Worm (Caenorhabditis elegans) whole organism, midembryonic: ENCODE measurements around the gene F38H4.3.
A peak's percentile ranks its signal among the peaks of the same experiment; 100 is the strongest.

Experiments used
- T22C8.4 ChIP-seq: fragments of 200-800 bp; sonication (Bioruptor generic); IDR thresholded peaks from 2 replicates; pipeline ENCODE4 v1.3.6; 2022; ENCODE audit warnings: missing genetic modification characterization, missing compliant biosample characterization
- cog-1 ChIP-seq: sonication (generic microtip); optimal IDR thresholded peaks from 2 replicates; lab custom pipeline; 2016; ENCODE audit warnings: missing genetic modification characterization, missing compliant biosample characterization
- flt-1 ChIP-seq: fragments of 200-800 bp; sonication (Bioruptor generic); IDR thresholded peaks from 2 replicates; pipeline ENCODE4 v1.3.6; 2022; ENCODE audit warnings: missing genetic modification characterization, missing compliant biosample characterization
- klf-2 ChIP-seq: fragments of 200-800 bp; sonication (Bioruptor generic); conservative IDR thresholded peaks from 2 replicates; pipeline ENCODE4 v1.3.6; 2022; ENCODE audit warnings: missing genetic modification reagents, missing genetic modification characterization, missing compliant biosample characterization
- med-1 ChIP-seq: sonication (generic microtip); optimal IDR thresholded peaks from 2 replicates; lab custom pipeline; 2017; ENCODE audit warnings: missing genetic modification characterization, mild to moderate bottlenecking, missing compliant biosample characterization, antibody characterized with exemption, missing genetic modification reagents; ENCODE audit not compliant: insufficient read depth
- ref-1 ChIP-seq: fragments of 200-800 bp; sonication (Bioruptor generic); conservative IDR thresholded peaks from 2 replicates; pipeline ENCODE4 v1.3.6; 2022; ENCODE audit warnings: missing genetic modification reagents, missing genetic modification characterization, missing compliant biosample characterization
- tab-1 ChIP-seq: fragments of 200-800 bp; sonication (Bioruptor generic); IDR thresholded peaks from 2 replicates; pipeline ENCODE4 v1.3.6; 2022; ENCODE audit warnings: missing genetic modification characterization, missing compliant biosample characterization
- ztf-23 ChIP-seq: fragments of 200-800 bp; sonication (Bioruptor generic); IDR thresholded peaks from 2 replicates; pipeline ENCODE4 v1.3.6; 2022; ENCODE audit warnings: missing genetic modification reagents, missing genetic modification characterization, missing compliant biosample characterization
- ztf-29 ChIP-seq: fragments of 200-800 bp; sonication (Bioruptor generic); IDR thresholded peaks from 2 replicates; pipeline ENCODE4 v1.3.6; 2022; ENCODE audit warnings: missing genetic modification reagents, missing genetic modification characterization, missing compliant biosample characterization

The F38H4.3 gene

ce11 chrIV:11864226-11864625 lies 22.0 kb downstream of the F38H4.3 start, which contains the start of gene trpa-1:
trpa-1 (plus strand) TSS chrIV:11864526.
- no peak for TF ChIP-seq flt-1
- TF ChIP-seq cog-1 (tag; lab: Kevin White, UChicago): no peak

DNA sequence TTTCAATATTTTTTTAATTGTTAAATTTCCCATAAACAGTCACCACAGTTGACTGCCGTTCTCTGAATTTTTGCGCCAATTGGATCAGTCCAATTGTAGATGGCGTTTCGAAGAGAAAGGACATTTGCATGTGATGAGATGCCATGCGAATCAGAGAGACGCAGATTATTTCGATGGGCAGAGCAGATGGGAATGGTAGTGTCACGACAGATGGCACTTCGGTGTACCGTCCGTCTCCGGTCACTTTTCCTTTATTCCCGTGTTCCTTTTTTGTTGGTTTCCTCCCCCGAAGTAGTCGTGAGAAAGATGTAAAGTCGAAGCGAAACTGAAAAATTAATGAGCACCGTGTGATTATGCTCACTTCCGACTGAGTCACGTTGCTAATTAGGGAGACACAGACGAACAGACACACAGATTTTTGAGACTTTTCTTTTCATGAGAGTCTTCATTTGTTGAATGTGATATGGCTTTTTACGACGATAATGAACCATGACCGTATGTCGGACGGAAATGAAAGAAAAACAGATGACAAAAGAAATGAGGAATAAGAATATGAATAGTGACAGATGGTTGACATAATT lies 25.5 kb downstream of the F38H4.3 start:
- TF ChIP-seq cog-1 (tag; lab: Kevin White, UChicago) (no peak), flt-1 (no peak), tab-1 (GFP tag; lab: Robert Waterston, UW) (no peak), med-1 (GFP tag; lab: Kevin White, UChicago) (no peak), ztf-23 (GFP tag; lab: Robert Waterston, UW) (no peak), ref-1 (GFP tag; lab: Robert Waterston, UW) (no peak), T22C8.4 (GFP tag; lab: Robert Waterston, UW) (no peak), klf-2 (GFP tag; lab: Robert Waterston, UW) (no peak), ztf-29 (GFP tag; lab: Robert Waterston, UW) (no peak)

DNA sequence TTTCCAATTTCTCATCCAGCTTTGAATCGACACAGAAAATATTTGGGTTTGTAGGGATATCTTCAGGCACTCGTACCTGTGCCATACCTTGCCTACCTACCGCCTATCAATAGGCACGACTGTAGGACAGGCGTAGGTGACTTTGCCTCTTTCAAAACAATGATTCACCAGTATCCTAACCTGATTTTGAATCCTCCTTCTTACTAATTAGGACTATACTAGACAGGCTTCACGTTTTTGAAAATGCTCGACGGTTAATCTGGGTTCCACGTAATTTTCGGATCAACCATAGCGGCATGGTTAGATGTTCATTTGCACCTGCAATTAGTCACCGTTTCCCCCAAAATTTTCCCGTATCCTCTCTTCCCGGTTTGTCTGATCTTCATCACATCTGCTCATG lies 26.2 kb downstream of the F38H4.3 start:
- no peak for TF ChIP-seq cog-1 (tag; lab: Kevin White, UChicago)

DNA sequence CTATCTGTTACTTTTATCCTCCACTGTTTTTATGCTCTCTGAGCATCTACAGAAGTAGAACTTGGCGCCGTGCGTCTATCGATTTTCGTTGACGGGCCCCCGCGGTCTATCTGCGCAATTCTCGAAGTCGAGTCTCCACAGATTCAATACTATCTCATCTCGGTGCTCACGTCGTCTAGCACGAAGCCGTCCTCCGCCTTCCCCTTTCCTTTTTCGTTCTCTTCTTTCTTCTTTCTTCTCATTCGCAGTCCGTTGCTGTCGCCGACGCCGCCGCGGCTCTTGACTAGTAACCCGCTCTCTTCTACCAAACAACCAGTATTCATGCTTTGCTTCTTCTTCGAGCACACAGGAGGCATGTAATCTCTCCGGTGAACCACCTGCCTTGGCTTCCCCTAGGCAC lies 28.9 kb downstream of the F38H4.3 start:
- TF ChIP-seq ztf-23 (GFP tag; lab: Robert Waterston, UW): 0 out of 2 replicates have a peak, but pooled peaks have one; percentile 15
- no peak for TF ChIP-seq tab-1 (GFP tag; lab: Robert Waterston, UW)
- TF ChIP-seq med-1 (GFP tag; lab: Kevin White, UChicago): no peak
- no peak for TF ChIP-seq klf-2 (GFP tag; lab: Robert Waterston, UW)
- TF ChIP-seq flt-1: no peak

ce11 chrIV:11871898-11872297 lies 29.7 kb downstream of the F38H4.3 start:
- TF ChIP-seq ref-1 (GFP tag; lab: Robert Waterston, UW) (no peak), tab-1 (GFP tag; lab: Robert Waterston, UW) (0 out of 2 replicates have a peak, but pooled peaks have one; percentile 9), klf-2 (GFP tag; lab: Robert Waterston, UW) (no peak), ztf-23 (GFP tag; lab: Robert Waterston, UW) (no peak), ztf-29 (GFP tag; lab: Robert Waterston, UW) (no peak)

ce11 chrIV:11877674-11878073 lies 35.5 kb downstream of the F38H4.3 start, which contains the start of gene pph-2:
pph-2 (minus strand) TSS chrIV:11877774.
- TF ChIP-seq klf-2 (GFP tag; lab: Robert Waterston, UW) (no peak), cog-1 (tag; lab: Kevin White, UChicago) (no peak), ztf-29 (GFP tag; lab: Robert Waterston, UW) (no peak), tab-1 (GFP tag; lab: Robert Waterston, UW) (no peak), med-1 (GFP tag; lab: Kevin White, UChicago) (no peak), ref-1 (GFP tag; lab: Robert Waterston, UW) (no peak)

DNA sequence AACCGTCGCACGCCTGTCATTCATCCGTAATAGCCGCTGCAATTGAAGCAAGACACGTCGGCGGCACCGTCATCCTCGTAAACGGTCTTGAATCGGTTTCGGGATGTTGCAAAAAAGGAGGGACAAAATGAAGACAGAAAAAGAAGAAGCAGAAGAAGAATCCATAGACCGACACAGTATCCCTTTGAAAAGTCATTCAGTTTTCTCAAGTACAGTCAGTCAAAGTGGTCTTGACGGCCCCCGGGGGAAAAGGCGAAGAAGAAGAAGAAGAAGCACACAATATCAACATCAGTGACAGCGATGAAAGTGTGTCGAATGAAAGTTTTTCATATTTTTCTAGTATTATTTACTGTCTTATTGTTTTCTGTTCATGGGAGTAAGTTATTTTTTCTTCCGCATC lies 36.0 kb downstream of the F38H4.3 start, which contains the start of gene cutl-27:
Gene cutl-27, plus strand, starts transcription at position 301 of the 400 bp plus-strand sequence.
- TF ChIP-seq med-1 (GFP tag; lab: Kevin White, UChicago) (no peak), T22C8.4 (GFP tag; lab: Robert Waterston, UW) (no peak), flt-1 (no peak), tab-1 (GFP tag; lab: Robert Waterston, UW) (no peak), cog-1 (tag; lab: Kevin White, UChicago) (no peak), ref-1 (GFP tag; lab: Robert Waterston, UW) (no peak), ztf-29 (GFP tag; lab: Robert Waterston, UW) (no peak), ztf-23 (GFP tag; lab: Robert Waterston, UW) (no peak), klf-2 (GFP tag; lab: Robert Waterston, UW) (no peak)

ce11 chrIV:11882534-11882933 lies 40.3 kb downstream of the F38H4.3 start:
- TF ChIP-seq ztf-29 (GFP tag; lab: Robert Waterston, UW): no peak
- TF ChIP-seq flt-1: no peak
- no peak for TF ChIP-seq med-1 (GFP tag; lab: Kevin White, UChicago)
- no peak for TF ChIP-seq ref-1 (GFP tag; lab: Robert Waterston, UW)
- no peak for TF ChIP-seq cog-1 (tag; lab: Kevin White, UChicago)
- no peak for TF ChIP-seq klf-2 (GFP tag; lab: Robert Waterston, UW)
- TF ChIP-seq T22C8.4 (GFP tag; lab: Robert Waterston, UW): no peak
- no peak for TF ChIP-seq ztf-23 (GFP tag; lab: Robert Waterston, UW)
- TF ChIP-seq tab-1 (GFP tag; lab: Robert Waterston, UW): no peak

DNA sequence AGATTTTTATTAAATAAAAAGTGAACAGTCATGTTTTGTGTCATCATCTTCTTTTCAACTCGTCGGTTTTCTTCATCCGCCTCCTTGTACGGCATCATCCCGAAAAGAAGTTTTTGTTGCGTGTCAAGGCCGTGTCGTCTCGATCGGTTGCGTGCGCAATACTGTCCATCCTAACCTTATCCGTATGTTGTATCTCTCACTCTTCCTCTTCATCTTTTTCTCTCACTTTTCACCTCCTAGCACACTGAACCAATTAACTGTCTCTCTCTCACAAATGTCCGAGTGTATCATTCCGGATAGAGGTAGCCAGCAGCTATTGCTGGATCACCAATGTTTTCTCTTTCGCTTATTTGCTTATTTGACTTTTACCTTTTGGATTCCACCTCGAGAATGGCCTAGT lies 41.3 kb downstream of the F38H4.3 start:
- no peak for TF ChIP-seq ref-1 (GFP tag; lab: Robert Waterston, UW)
- no peak for TF ChIP-seq cog-1 (tag; lab: Kevin White, UChicago)
- no peak for TF ChIP-seq med-1 (GFP tag; lab: Kevin White, UChicago)
- no peak for TF ChIP-seq flt-1
- no peak for TF ChIP-seq ztf-29 (GFP tag; lab: Robert Waterston, UW)
- TF ChIP-seq ztf-23 (GFP tag; lab: Robert Waterston, UW): no peak
- no peak for TF ChIP-seq T22C8.4 (GFP tag; lab: Robert Waterston, UW)
- TF ChIP-seq tab-1 (GFP tag; lab: Robert Waterston, UW): no peak
- no peak for TF ChIP-seq klf-2 (GFP tag; lab: Robert Waterston, UW)

ce11 chrIV:11885313-11885712 lies 43.1 kb downstream of the F38H4.3 start, which contains the start of gene let-653:
let-653 (plus strand) TSS chrIV:11885613.
- TF ChIP-seq T22C8.4 (GFP tag; lab: Robert Waterston, UW) (no peak), tab-1 (GFP tag; lab: Robert Waterston, UW) (no peak), flt-1 (no peak), med-1 (GFP tag; lab: Kevin White, UChicago) (no peak), cog-1 (tag; lab: Kevin White, UChicago) (no peak), ref-1 (GFP tag; lab: Robert Waterston, UW) (no peak), ztf-29 (GFP tag; lab: Robert Waterston, UW) (no peak), ztf-23 (GFP tag; lab: Robert Waterston, UW) (no peak), klf-2 (GFP tag; lab: Robert Waterston, UW) (no peak)
